Worm (Caenorhabditis elegans) whole organism, late embryonic: Measurements from ENCODE around the gene F48F7.6.

Experiments used
- C38D4.7 ChIP-seq: fragments of 200-800 bp; sonication (Bioruptor generic); optimal IDR thresholded peaks from 2 replicates; lab custom pipeline; 2018; ENCODE audit warnings: mild to moderate bottlenecking, missing genetic modification characterization, moderate library complexity, missing compliant biosample characterization
- F13H6.1 ChIP-seq: sonication (generic microtip); optimal IDR thresholded peaks from 2 replicates; lab custom pipeline; 2016; ENCODE audit warnings: missing genetic modification characterization, missing compliant biosample characterization
- K09A11.1 ChIP-seq: sonication (generic microtip); optimal IDR thresholded peaks from 2 replicates; lab custom pipeline; 2017; ENCODE audit warnings: antibody characterized with exemption, mild to moderate bottlenecking, missing genetic modification characterization, missing compliant biosample characterization; ENCODE audit not compliant: insufficient read depth
- T23F11.4 ChIP-seq: fragments of 200-800 bp; sonication (Bioruptor generic); optimal IDR thresholded peaks from 2 replicates; lab custom pipeline; 2018; ENCODE audit warnings: mild to moderate bottlenecking, missing genetic modification characterization, missing compliant biosample characterization
- ceh-14 ChIP-seq: sonication (generic microtip); optimal IDR thresholded peaks from 2 replicates; lab custom pipeline; 2016; ENCODE audit warnings: missing genotype, missing genetic modification characterization, missing compliant biosample characterization
- ceh-18 ChIP-seq: sonication (generic microtip); optimal IDR thresholded peaks from 2 replicates; lab custom pipeline; 2016; ENCODE audit warnings: missing genetic modification characterization, missing compliant biosample characterization
- ceh-19 ChIP-seq: fragments of 200-800 bp; sonication (Bioruptor generic); optimal IDR thresholded peaks from 2 replicates; lab custom pipeline; 2018; ENCODE audit warnings: mild to moderate bottlenecking, missing genetic modification characterization, missing compliant biosample characterization
- ceh-2 ChIP-seq: sonication (generic microtip); optimal IDR thresholded peaks from 2 replicates; lab custom pipeline; 2016; ENCODE audit warnings: missing genotype, missing genetic modification characterization, missing compliant biosample characterization
- ceh-22 ChIP-seq: sonication (generic microtip); optimal IDR thresholded peaks from 2 replicates; lab custom pipeline; 2017; ENCODE audit warnings: missing biosample characterization, missing genetic modification characterization
- ceh-31 ChIP-seq: sonication (generic microtip); optimal IDR thresholded peaks from 2 replicates; lab custom pipeline; 2016; ENCODE audit warnings: missing genetic modification characterization, missing compliant biosample characterization
- ceh-34 ChIP-seq: sonication (generic microtip); optimal IDR thresholded peaks from 2 replicates; lab custom pipeline; 2016; ENCODE audit warnings: mild to moderate bottlenecking, missing genetic modification characterization, missing compliant biosample characterization
- ceh-48 ChIP-seq: sonication (generic microtip); optimal IDR thresholded peaks from 2 replicates; lab custom pipeline; 2016; ENCODE audit warnings: missing genetic modification characterization, inconsistent platforms, missing compliant biosample characterization
- ceh-6 ChIP-seq: fragments of 200-800 bp; sonication (Bioruptor generic); optimal IDR thresholded peaks from 2 replicates; lab custom pipeline; 2018; ENCODE audit warnings: mild to moderate bottlenecking, missing genetic modification characterization, missing compliant biosample characterization
- dmd-4 ChIP-seq: sonication (generic microtip); optimal IDR thresholded peaks from 2 replicates; lab custom pipeline; 2016; ENCODE audit warnings: borderline replicate concordance, missing genetic modification characterization, missing compliant biosample characterization
- elt-2 ChIP-seq: sonication (generic microtip); optimal IDR thresholded peaks from 2 replicates; lab custom pipeline; 2016; ENCODE audit warnings: missing genetic modification reagents, missing genetic modification characterization, missing compliant biosample characterization
- elt-4 ChIP-seq: sonication (generic microtip); optimal IDR thresholded peaks from 2 replicates; lab custom pipeline; 2016; ENCODE audit warnings: missing genetic modification characterization, missing compliant biosample characterization
- ets-4 ChIP-seq: sonication (generic microtip); optimal IDR thresholded peaks from 2 replicates; lab custom pipeline; 2016; ENCODE audit warnings: missing genetic modification characterization, missing compliant biosample characterization
- eyg-1 ChIP-seq: sonication (generic microtip); optimal IDR thresholded peaks from 2 replicates; lab custom pipeline; 2016; ENCODE audit warnings: missing genotype, missing genetic modification characterization, missing compliant biosample characterization
- fax-1 ChIP-seq: sonication (generic microtip); optimal IDR thresholded peaks from 2 replicates; lab custom pipeline; 2016; ENCODE audit warnings: missing genotype, missing genetic modification characterization, missing compliant biosample characterization
- fkh-10 ChIP-seq: fragments of 150-350 bp; optimal IDR thresholded peaks from 2 replicates; lab custom pipeline; 2014; ENCODE audit warnings: missing biosample characterization, missing genetic modification reagents, missing genetic modification characterization
- fkh-6 ChIP-seq: sonication (generic microtip); optimal IDR thresholded peaks from 2 replicates; lab custom pipeline; 2016; ENCODE audit warnings: missing genetic modification characterization, missing compliant biosample characterization
- hlh-15 ChIP-seq: sonication (generic microtip); optimal IDR thresholded peaks from 2 replicates; lab custom pipeline; 2016; ENCODE audit warnings: missing genetic modification characterization, missing compliant biosample characterization
- hlh-30 ChIP-seq: sonication (generic microtip); optimal IDR thresholded peaks from 2 replicates; lab custom pipeline; 2017; ENCODE audit warnings: antibody characterized with exemption, missing genetic modification characterization, missing compliant biosample characterization; ENCODE audit not compliant: insufficient read depth
- hlh-6 ChIP-seq: sonication (generic microtip); optimal IDR thresholded peaks from 2 replicates; lab custom pipeline; 2016; ENCODE audit warnings: missing genotype, missing genetic modification characterization, missing compliant biosample characterization
- hlh-8 ChIP-seq: sonication (generic microtip); optimal IDR thresholded peaks from 2 replicates; lab custom pipeline; 2016; ENCODE audit warnings: missing genotype, missing genetic modification characterization, missing compliant biosample characterization
- lim-6 ChIP-seq: sonication (generic microtip); optimal IDR thresholded peaks from 2 replicates; lab custom pipeline; 2016; ENCODE audit warnings: missing genetic modification characterization, missing compliant biosample characterization
- lin-11 ChIP-seq: fragments of 200-800 bp; sonication (Bioruptor generic); optimal IDR thresholded peaks from 2 replicates; lab custom pipeline; 2018; ENCODE audit warnings: mild to moderate bottlenecking, missing genetic modification characterization, missing compliant biosample characterization
- madf-2 ChIP-seq: sonication (generic microtip); optimal IDR thresholded peaks from 2 replicates; lab custom pipeline; 2017; ENCODE audit warnings: missing genetic modification characterization, missing compliant biosample characterization
- mec-3 ChIP-seq: sonication (generic microtip); optimal IDR thresholded peaks from 2 replicates; lab custom pipeline; 2016; ENCODE audit warnings: borderline replicate concordance, missing genetic modification characterization, missing compliant biosample characterization
- nfya-1 ChIP-seq: sonication (generic microtip); optimal IDR thresholded peaks from 2 replicates; lab custom pipeline; 2017; ENCODE audit warnings: missing genetic modification characterization, mild to moderate bottlenecking, missing compliant biosample characterization, antibody characterized with exemption, moderate library complexity
- npax-4 ChIP-seq: sonication (generic microtip); optimal IDR thresholded peaks from 2 replicates; lab custom pipeline; 2016; ENCODE audit warnings: missing genetic modification characterization, missing compliant biosample characterization
- odd-2 ChIP-seq: sonication (generic microtip); optimal IDR thresholded peaks from 2 replicates; lab custom pipeline; 2017; ENCODE audit warnings: antibody characterized with exemption, mild to moderate bottlenecking, missing genetic modification characterization, missing compliant biosample characterization
- pag-3 ChIP-seq: sonication (generic microtip); optimal IDR thresholded peaks from 2 replicates; lab custom pipeline; 2016; ENCODE audit warnings: missing compliant biosample characterization, missing genetic modification characterization, borderline replicate concordance
- pat-9 ChIP-seq: fragments of 200-800 bp; sonication (Bioruptor generic); optimal IDR thresholded peaks from 2 replicates; lab custom pipeline; 2018; ENCODE audit warnings: mild to moderate bottlenecking, missing genetic modification characterization, moderate library complexity, missing compliant biosample characterization
- pax-1 ChIP-seq: fragments of 150-350 bp; optimal IDR thresholded peaks from 2 replicates; lab custom pipeline; 2014; ENCODE audit warnings: missing biosample characterization, missing genetic modification characterization
- pha-2 ChIP-seq: sonication (generic microtip); optimal IDR thresholded peaks from 2 replicates; lab custom pipeline; 2017; ENCODE audit warnings: mild to moderate bottlenecking, missing genetic modification characterization, missing compliant biosample characterization
- pha-4 ChIP-seq: fragments of 150-350 bp; optimal IDR thresholded peaks from 2 replicates; lab custom pipeline; 2018; ENCODE audit warnings: missing biosample characterization, missing genetic modification reagents, missing genetic modification characterization
- pros-1 ChIP-seq: fragments of 150-350 bp; optimal IDR thresholded peaks from 2 replicates; lab custom pipeline; 2014; ENCODE audit warnings: missing biosample characterization, missing genetic modification reagents, missing genetic modification characterization
- ref-2 ChIP-seq: sonication (generic microtip); optimal IDR thresholded peaks from 2 replicates; lab custom pipeline; 2016; ENCODE audit warnings: missing genetic modification characterization, missing compliant biosample characterization
- rnt-1 ChIP-seq: sonication (generic microtip); optimal IDR thresholded peaks from 2 replicates; lab custom pipeline; 2016; ENCODE audit warnings: missing genetic modification characterization, missing compliant biosample characterization
- sdc-2 ChIP-seq: sonication (generic microtip); optimal IDR thresholded peaks from 2 replicates; lab custom pipeline; 2016; ENCODE audit warnings: missing genotype, missing genetic modification characterization, missing compliant biosample characterization
- sox-2 ChIP-seq: fragments of 200-800 bp; sonication (Bioruptor generic); IDR thresholded peaks from 2 replicates; pipeline ENCODE4 v1.3.6; 2022; ENCODE audit warnings: missing genetic modification reagents, missing genetic modification characterization, missing compliant biosample characterization
- sox-4 ChIP-seq: sonication (generic microtip); optimal IDR thresholded peaks from 2 replicates; lab custom pipeline; 2017; ENCODE audit warnings: mild to moderate bottlenecking, missing genetic modification characterization, inconsistent platforms, missing compliant biosample characterization
- syd-9 ChIP-seq: sonication (generic microtip); optimal IDR thresholded peaks from 2 replicates; lab custom pipeline; 2016; ENCODE audit warnings: mild to moderate bottlenecking, missing genetic modification characterization, moderate library complexity, missing compliant biosample characterization
- tbx-2 ChIP-seq: sonication (generic microtip); optimal IDR thresholded peaks from 2 replicates; lab custom pipeline; 2016; ENCODE audit warnings: missing genetic modification characterization, missing compliant biosample characterization
- ttx-3 ChIP-seq: sonication (generic microtip); optimal IDR thresholded peaks from 2 replicates; lab custom pipeline; 2016; ENCODE audit warnings: missing genetic modification reagents, missing genetic modification characterization, missing compliant biosample characterization
- unc-3 ChIP-seq, 2 experiments: fragments of 200-800 bp in 1 of 2; sonication (Bioruptor generic) in 1 of 2; sonication (generic microtip) in 1 of 2; conservative IDR thresholded peaks in 1 of 2; optimal IDR thresholded peaks in 1 of 2; 2 replicates each; pipeline versions ENCODE4 v1.3.6 to Lab custom; 2016 to 2022; ENCODE audit warnings: missing compliant biosample characterization in 2 of 2, missing genetic modification characterization in 2 of 2, missing genetic modification reagents in 1 of 2
- unc-42 ChIP-seq: sonication (generic microtip); optimal IDR thresholded peaks from 2 replicates; lab custom pipeline; 2016; ENCODE audit warnings: missing genotype, missing genetic modification characterization, missing compliant biosample characterization
- unc-55 ChIP-seq: sonication (generic microtip); optimal IDR thresholded peaks from 2 replicates; lab custom pipeline; 2017; ENCODE audit warnings: missing biosample characterization, missing genetic modification reagents, missing genetic modification characterization
- unc-86 ChIP-seq: sonication (generic microtip); optimal IDR thresholded peaks from 2 replicates; lab custom pipeline; 2016; ENCODE audit warnings: missing genetic modification characterization, missing compliant biosample characterization
- zip-5 ChIP-seq: sonication (generic microtip); optimal IDR thresholded peaks from 2 replicates; lab custom pipeline; 2016; ENCODE audit warnings: missing genetic modification characterization, missing compliant biosample characterization

Gene F48F7.6

DNA sequence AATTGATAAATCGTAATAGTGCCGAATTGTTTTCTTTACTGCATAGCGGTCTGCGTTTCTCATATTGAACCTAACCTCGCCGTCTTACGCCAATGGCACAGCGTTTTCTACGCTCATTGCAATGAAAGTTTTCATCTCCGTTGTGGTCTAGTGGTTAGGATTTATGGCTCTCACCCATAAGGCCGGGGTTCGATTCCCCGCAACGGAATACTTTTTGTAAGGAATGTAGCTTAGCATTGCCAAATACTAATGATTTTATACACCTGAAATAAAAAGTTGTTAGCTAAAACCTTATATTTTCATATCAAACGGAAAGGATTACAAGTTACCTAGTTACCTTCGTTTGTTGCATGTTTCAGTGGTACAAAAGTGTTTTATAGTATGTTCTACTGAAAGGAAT lies 38.2 kb downstream of the F48F7.6 start (continued):
- TF ChIP-seq K09A11.1 (tag; lab: Kevin White, UChicago) (no peak), madf-2 (peak; percentile 84), F13H6.1 (tag; lab: Kevin White, UChicago) (peak; percentile 48), ttx-3 (tag; lab: Kevin White, UChicago) (peak; percentile 71), lim-6 (peak; percentile 71), zip-5 (peak; percentile 39), ref-2 (tag; lab: Kevin White, UChicago) (peak; percentile 76), ets-4 (peak; percentile 37), eyg-1 (tag; lab: Kevin White, UChicago) (peak; percentile 67), elt-2 (tag; lab: Kevin White, UChicago) (peak; percentile 86), pag-3 (tag; lab: Kevin White, UChicago) (peak; percentile 63), elt-4 (tag; lab: Kevin White, UChicago) (no peak), hlh-8 (no peak), fkh-10 (GFP tag; lab: Kevin White, UChicago) (no peak), fax-1 (tag; lab: Kevin White, UChicago) (peak; percentile 62), sdc-2 (tag; lab: Kevin White, UChicago) (peak; percentile 85), lin-11 (tag; lab: Kevin White, UChicago) (peak; percentile 72), hlh-6 (tag; lab: Kevin White, UChicago) (peak; percentile 86), ceh-48 (tag; lab: Kevin White, UChicago) (peak; percentile 60), sox-4 (tag; lab: Kevin White, UChicago) (peak; percentile 83), sox-2 (GFP tag; lab: Robert Waterston, UW) (peak; percentile 50; the same call in 1 of the 2 replicates), unc-86 (tag; lab: Kevin White, UChicago) (peak; percentile 73), dmd-4 (tag; lab: Kevin White, UChicago) (peak; percentile 71), ceh-22 (no peak), odd-2 (tag; lab: Kevin White, UChicago) (no peak), ceh-18 (tag; lab: Kevin White, UChicago) (peak; percentile 64), hlh-30 (no peak), pha-2 (tag; lab: Kevin White, UChicago) (peak; percentile 81), pros-1 (tag; lab: Kevin White, UChicago) (no peak), T23F11.4 (GFP tag; lab: Kevin White, UChicago) (peak; percentile 76), ceh-2 (tag; lab: Kevin White, UChicago) (peak; percentile 78), fkh-6 (tag; lab: Kevin White, UChicago) (peak; percentile 43), ceh-34 (tag; lab: Kevin White, UChicago) (peak; percentile 70), ceh-31 (tag; lab: Kevin White, UChicago) (peak; percentile 64), pha-4 (tag; lab: Kevin White, UChicago) (no peak), unc-3 (GFP tag; conservative IDR thresholded peaks at IDR 0.05; lab: Robert Waterston, UW) (peak; percentile 78), unc-3 (tag; optimal IDR thresholded peaks at IDR 0.05; lab: Kevin White, UChicago) (peak; percentile 78), hlh-15 (tag; lab: Kevin White, UChicago) (peak; percentile 39), npax-4 (tag; lab: Kevin White, UChicago) (peak; percentile 63), C38D4.7 (GFP tag; lab: Kevin White, UChicago) (peak; percentile 80), pax-1 (tag; lab: Kevin White, UChicago) (no peak), mec-3 (no peak)
- TF ChIP-seq, all 69 proteins: peak for 55

DNA sequence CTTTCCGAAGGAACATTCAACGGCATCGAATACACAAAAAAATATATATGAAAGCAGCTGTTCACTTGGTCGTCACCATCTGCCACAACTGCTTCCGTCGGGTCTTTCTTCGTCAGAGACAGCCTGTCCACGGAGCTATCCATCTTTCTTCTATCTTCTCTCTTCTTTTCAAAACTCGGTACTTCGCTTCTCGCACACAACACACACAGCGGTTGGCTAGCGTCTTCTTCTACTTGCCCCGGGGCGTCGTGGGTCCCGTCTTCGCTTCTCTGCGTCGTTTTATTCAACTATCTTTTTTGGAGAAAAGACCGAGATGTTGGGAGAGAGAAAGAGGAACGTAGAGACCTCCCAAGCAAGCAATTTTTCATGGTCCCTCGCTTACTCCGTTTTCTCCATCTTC lies 39.1 kb downstream of the F48F7.6 start:
- TF ChIP-seq syd-9 (tag; lab: Kevin White, UChicago) (peak; percentile 34), tbx-2 (tag; lab: Kevin White, UChicago) (peak; percentile 59), ceh-34 (tag; lab: Kevin White, UChicago) (peak; percentile 67), ref-2 (tag; lab: Kevin White, UChicago) (peak; percentile 43), pat-9 (tag; lab: Kevin White, UChicago) (peak; percentile 9), ttx-3 (tag; lab: Kevin White, UChicago) (no peak), ceh-14 (peak; percentile 19), ceh-6 (GFP tag; lab: Kevin White, UChicago) (no peak), nfya-1 (tag; lab: Kevin White, UChicago) (peak; percentile 84), ets-4 (no peak), ceh-19 (peak; percentile 9), hlh-15 (tag; lab: Kevin White, UChicago) (no peak), unc-42 (tag; lab: Kevin White, UChicago) (peak; percentile 73), sdc-2 (tag; lab: Kevin White, UChicago) (peak; percentile 56), ceh-31 (tag; lab: Kevin White, UChicago) (peak; percentile 80), fkh-10 (GFP tag; lab: Kevin White, UChicago) (peak; percentile 1), pha-4 (tag; lab: Kevin White, UChicago) (no peak), rnt-1 (peak; percentile 83), unc-55 (GFP tag; lab: Kevin White, UChicago) (peak; percentile 99), hlh-8 (peak; percentile 81)
